Fruit fly (Drosophila melanogaster) whole organism, embryonic: ENCODE data around the gene CG10674.

Experiments
- ATbp ChIP-seq: fragments of 200-800 bp; sonication (Bioruptor generic); optimal IDR thresholded peaks from 2 replicates; lab custom pipeline; 2017; ENCODE audit warnings: missing biosample characterization, mild to moderate bottlenecking, missing genetic modification characterization, missing genetic modification reagents
- B-H1 ChIP-seq: fragments of 200-800 bp; sonication (Bioruptor generic); IDR thresholded peaks from 3 replicates; pipeline ENCODE4 v1.3.6; 2022; ENCODE audit warnings: missing biosample characterization, missing genetic modification characterization
- CG10321 ChIP-seq: fragments of 200-800 bp; sonication (Bioruptor generic); IDR thresholded peaks from 2 replicates; pipeline ENCODE4 v1.3.6; 2022; ENCODE audit warnings: missing biosample characterization, missing genetic modification characterization
- CG12071 ChIP-seq: fragments of 200-800 bp; sonication (Bioruptor generic); optimal IDR thresholded peaks from 3 replicates; lab custom pipeline; 2018; ENCODE audit warnings: missing biosample characterization, mild to moderate bottlenecking, missing genetic modification characterization
- CG14441 ChIP-seq: fragments of 200-800 bp; sonication (Bioruptor generic); IDR thresholded peaks from 2 replicates; pipeline ENCODE4 v1.3.6; 2022; ENCODE audit warnings: missing biosample characterization, missing genetic modification characterization
- CG18599 ChIP-seq: fragments of 200-800 bp; sonication (Bioruptor generic); optimal IDR thresholded peaks from 3 replicates; lab custom pipeline; 2017; ENCODE audit warnings: missing biosample characterization, missing genetic modification characterization, mild to moderate bottlenecking, moderate library complexity, missing genetic modification reagents
- CG18764 ChIP-seq: fragments of 200-800 bp; sonication (Bioruptor generic); optimal IDR thresholded peaks from 3 replicates; lab custom pipeline; 2016; ENCODE audit warnings: missing biosample characterization, missing genetic modification characterization
- CG2712 ChIP-seq: fragments of 200-800 bp; optimal IDR thresholded peaks from 3 replicates; lab custom pipeline; 2019; ENCODE audit warnings: missing biosample characterization, mild to moderate bottlenecking, missing genetic modification characterization, moderate library complexity
- CG32532 ChIP-seq: fragments of 200-800 bp; sonication (Bioruptor generic); IDR thresholded peaks from 2 replicates; pipeline ENCODE4 v1.3.6; 2022; ENCODE audit warnings: missing biosample characterization, missing genetic modification characterization
- CG6654 ChIP-seq: fragments of 200-800 bp; sonication (Bioruptor generic); optimal IDR thresholded peaks from 2 replicates; lab custom pipeline; 2017; ENCODE audit warnings: missing biosample characterization, mild to moderate bottlenecking, missing genetic modification characterization
- CG7372 ChIP-seq: fragments of 200-800 bp; sonication (Bioruptor generic); IDR thresholded peaks from 2 replicates; pipeline ENCODE4 v1.3.6; 2022; ENCODE audit warnings: missing biosample characterization, missing genetic modification characterization
- CG7987 ChIP-seq: fragments of 200-800 bp; sonication (Bioruptor generic); optimal IDR thresholded peaks from 2 replicates; lab custom pipeline; 2018; ENCODE audit warnings: missing biosample characterization, mild to moderate bottlenecking, missing genetic modification characterization, moderate library complexity
- CoRest ChIP-seq: fragments of 200-800 bp; sonication (Bioruptor generic); optimal IDR thresholded peaks from 3 replicates; lab custom pipeline; 2018; ENCODE audit warnings: missing biosample characterization, mild to moderate bottlenecking, missing genetic modification characterization, moderate library complexity
- D ChIP-seq, 2 experiments: fragments of 200-800 bp in 1 of 2; fragments of >200 bp in 1 of 2; sonication (Bioruptor generic) in 1 of 2; optimal IDR thresholded peaks; 2 replicates in 1 of 2; 3 replicates in 1 of 2; lab custom pipeline; 2017; ENCODE audit warnings: mild to moderate bottlenecking in 1 of 2, missing biosample characterization in 1 of 2, missing genetic modification characterization in 1 of 2, missing genetic modification reagents in 1 of 2
- Dp ChIP-seq: fragments of 200-800 bp; sonication (Bioruptor generic); optimal IDR thresholded peaks from 2 replicates; lab custom pipeline; 2018; ENCODE audit warnings: missing biosample characterization, mild to moderate bottlenecking, missing genetic modification characterization, moderate library complexity
- GATAe ChIP-seq: fragments of 200-800 bp; sonication (Bioruptor generic); conservative IDR thresholded peaks from 2 replicates; pipeline ENCODE4 v1.3.6; 2022; ENCODE audit warnings: missing biosample characterization, missing genetic modification characterization
- Med ChIP-seq: fragments of 200-800 bp; sonication (Bioruptor generic); peaks from one replicate; lab custom pipeline; 2016; ENCODE audit warnings: missing biosample characterization, missing genetic modification characterization, mild to moderate bottlenecking, inconsistent platforms, moderate library complexity
- Mrtf ChIP-seq: fragments of 200-800 bp; sonication (Bioruptor generic); IDR thresholded peaks from 3 replicates; pipeline ENCODE4 v1.3.6; 2022; ENCODE audit warnings: missing biosample characterization, missing genetic modification characterization
- Pdp1 ChIP-seq, 2 experiments: fragments of 200-800 bp; sonication (Bioruptor generic); optimal IDR thresholded peaks; 3 replicates each; lab custom pipeline; 2016; ENCODE audit warnings: missing biosample characterization in 2 of 2, missing genetic modification characterization in 2 of 2, mild to moderate bottlenecking in 1 of 2, moderate library complexity in 1 of 2
- Rfx ChIP-seq: fragments of 200-800 bp; sonication (Bioruptor generic); IDR thresholded peaks from 2 replicates; pipeline ENCODE4 v1.3.6; 2022; ENCODE audit warnings: missing biosample characterization, missing genetic modification characterization
- Sox102F ChIP-seq: fragments of 200-800 bp; sonication (Bioruptor generic); optimal IDR thresholded peaks from 2 replicates; lab custom pipeline; 2018; ENCODE audit warnings: missing biosample characterization, mild to moderate bottlenecking, missing genetic modification characterization, moderate library complexity
- ap ChIP-seq: fragments of 200-800 bp; sonication (Bioruptor generic); IDR thresholded peaks from 2 replicates; pipeline ENCODE4 v1.3.6; 2022; ENCODE audit warnings: missing biosample characterization, missing genetic modification characterization
- bbx ChIP-seq: fragments of 200-800 bp; sonication (Bioruptor generic); IDR thresholded peaks from 2 replicates; pipeline ENCODE4 v1.3.6; 2022; ENCODE audit warnings: missing biosample characterization, missing genetic modification characterization; ENCODE audit not compliant: partially characterized antibody
- bcd ChIP-seq: fragments of 200-800 bp; sonication (Bioruptor generic); optimal IDR thresholded peaks from 2 replicates; lab custom pipeline; 2017; ENCODE audit warnings: missing biosample characterization, mild to moderate bottlenecking, missing genetic modification characterization
- caup ChIP-seq: fragments of 200-800 bp; sonication (Bioruptor generic); optimal IDR thresholded peaks from 3 replicates; lab custom pipeline; 2017; ENCODE audit warnings: missing biosample characterization, mild to moderate bottlenecking, missing genetic modification characterization, moderate library complexity; ENCODE audit not compliant: severe bottlenecking
- ci ChIP-seq: fragments of 200-800 bp; sonication (Bioruptor generic); IDR thresholded peaks from 3 replicates; pipeline ENCODE4 v1.3.6; 2022; ENCODE audit warnings: missing biosample characterization, missing genetic modification characterization
- crol ChIP-seq: fragments of 200-800 bp; sonication (Bioruptor generic); IDR thresholded peaks from 2 replicates; pipeline ENCODE4 v1.3.6; 2022; ENCODE audit warnings: missing biosample characterization, missing genetic modification characterization
- exex ChIP-seq: fragments of 200-800 bp; sonication (Bioruptor generic); optimal IDR thresholded peaks from 4 replicates; lab custom pipeline; 2018; ENCODE audit warnings: missing biosample characterization, mild to moderate bottlenecking, missing genetic modification characterization, moderate library complexity
- grn ChIP-seq: fragments of 200-800 bp; sonication (Bioruptor generic); optimal IDR thresholded peaks from 3 replicates; lab custom pipeline; 2017; ENCODE audit warnings: missing biosample characterization, missing genetic modification characterization
- hbn ChIP-seq: fragments of 200-800 bp; sonication (Bioruptor generic); IDR thresholded peaks from 2 replicates; pipeline ENCODE4 v1.3.6; 2022; ENCODE audit warnings: missing biosample characterization, missing genetic modification characterization; ENCODE audit not compliant: partially characterized antibody
- kay ChIP-seq: fragments of 200-800 bp; sonication (Bioruptor generic); optimal IDR thresholded peaks from 2 replicates; lab custom pipeline; 2016; ENCODE audit warnings: missing biosample characterization, missing genetic modification characterization
- lab ChIP-seq: fragments of 200-800 bp; sonication (Bioruptor generic); optimal IDR thresholded peaks from 3 replicates; lab custom pipeline; 2017; ENCODE audit warnings: missing biosample characterization, missing genetic modification characterization, mild to moderate bottlenecking, moderate library complexity, missing genetic modification reagents
- otp ChIP-seq: fragments of 200-800 bp; sonication (Bioruptor generic); IDR thresholded peaks from 3 replicates; pipeline ENCODE4, ENCODE4 v1.3.6; 2022; ENCODE audit warnings: missing biosample characterization, missing genetic modification characterization
- salm ChIP-seq: fragments of 200-800 bp; sonication (Bioruptor generic); optimal IDR thresholded peaks from 2 replicates; lab custom pipeline; 2018; ENCODE audit warnings: missing biosample characterization, mild to moderate bottlenecking, missing genetic modification characterization
- sqz ChIP-seq: fragments of 200-800 bp; sonication (Bioruptor generic); optimal IDR thresholded peaks from 3 replicates; lab custom pipeline; 2018; ENCODE audit warnings: missing biosample characterization, mild to moderate bottlenecking, missing genetic modification characterization
- sr ChIP-seq: fragments of 200-800 bp; sonication (Bioruptor generic); IDR thresholded peaks from 3 replicates; pipeline ENCODE4 v1.3.6; 2022; ENCODE audit warnings: missing biosample characterization, missing genetic modification characterization
- unpg ChIP-seq: fragments of 200-800 bp; sonication (Bioruptor generic); optimal IDR thresholded peaks from 3 replicates; lab custom pipeline; 2018; ENCODE audit warnings: missing biosample characterization, mild to moderate bottlenecking, missing genetic modification characterization, moderate library complexity

Gene CG10674

DNA sequence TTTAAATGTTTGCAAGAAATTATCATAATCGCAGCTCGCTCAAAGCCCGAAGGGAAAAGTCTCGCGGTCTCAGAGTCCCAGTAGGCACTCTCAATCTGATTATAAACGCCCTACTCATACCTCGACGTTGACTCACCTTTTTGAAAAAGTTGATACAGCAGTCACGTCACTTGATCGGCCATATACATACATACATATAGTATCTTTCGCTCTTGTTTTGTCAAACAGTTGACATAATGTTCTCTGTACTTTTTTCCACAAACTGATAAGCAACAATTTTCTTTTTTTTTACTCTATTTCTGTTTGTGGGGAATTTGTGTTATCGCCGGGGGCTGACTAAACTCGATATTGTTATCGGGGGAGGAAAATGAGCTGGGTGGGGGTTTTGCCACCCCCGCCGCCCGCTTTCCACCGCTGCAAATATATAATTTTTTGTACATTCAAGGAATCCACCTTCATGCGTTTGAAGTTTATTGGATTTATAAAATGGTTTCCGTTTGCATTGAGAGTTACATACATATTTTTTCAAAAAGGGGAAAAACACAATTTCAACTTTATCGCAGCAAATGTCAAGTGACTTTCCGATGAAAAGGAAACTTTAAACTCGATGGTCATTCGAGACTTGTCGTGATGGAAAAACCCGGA is 45.0 kb upstream of the CG10674 start (continued):
- TF ChIP-seq crol (GFP tag; lab: Robert Waterston, UW): peak; percentile 70
- 0 out of 2 replicates have a peak, but pooled peaks have one; percentile 47 for TF ChIP-seq GATAe
- no peak for TF ChIP-seq CG18764 (GFP tag; lab: Kevin White, UChicago)
- TF ChIP-seq Pdp1 (GFP tag; optimal IDR thresholded peaks at IDR 0.05; lab: Kevin White, UChicago): peak in 1 of 2 experiments; percentile 52
- TF ChIP-seq exex: peak; percentile 16
- TF ChIP-seq lab (GFP tag; lab: Kevin White, UChicago): peak; percentile 16
- peak; percentile 5 for TF ChIP-seq caup (GFP tag; lab: Kevin White, UChicago)
- peak; percentile 24 for TF ChIP-seq grn (GFP tag; lab: Kevin White, UChicago)
- no peak for TF ChIP-seq D (optimal IDR thresholded peaks at IDR 0.05; lab: Kevin White, UChicago)
- no peak for TF ChIP-seq D (GFP tag; optimal IDR thresholded peaks at IDR 0.05; lab: Kevin White, UChicago)
- TF ChIP-seq salm (tag; lab: Kevin White, UChicago): no peak

dm6 chr3L:5180179-5180578 is 44.1 kb upstream of the CG10674 start:
- TF ChIP-seq CG2712: no peak
- 0 out of 2 replicates have a peak, but pooled peaks have one; percentile 25 for TF ChIP-seq ap (GFP tag; lab: Robert Waterston, UW)
- 0 out of 2 replicates have a peak, but pooled peaks have one; percentile 30 for TF ChIP-seq CG32532 (GFP tag; lab: Robert Waterston, UW)
- no peak for TF ChIP-seq bcd (GFP tag; lab: Kevin White, UChicago)
- TF ChIP-seq hbn: no peak
- TF ChIP-seq CG10321: peak; percentile 57; the same call in 1 of the 2 replicates
- 0 out of 3 replicates have a peak, but pooled peaks have one; percentile 24 for TF ChIP-seq otp (GFP tag; lab: Robert Waterston, UW)
- TF ChIP-seq CoRest (tag; lab: Kevin White, UChicago): peak; percentile 4
- peak; percentile 8 for TF ChIP-seq CG12071 (GFP tag; lab: Kevin White, UChicago)
- peak; percentile 2 for TF ChIP-seq ATbp (GFP tag; lab: Kevin White, UChicago)
- peak; percentile 35 for TF ChIP-seq CG7987 (GFP tag; lab: Kevin White, UChicago)
- 0 out of 3 replicates have a peak, but pooled peaks have one; percentile 5 for TF ChIP-seq Mrtf (GFP tag; lab: Robert Waterston, UW)
- no peak for TF ChIP-seq B-H1 (GFP tag; lab: Robert Waterston, UW)
- TF ChIP-seq Dp (GFP tag; lab: Kevin White, UChicago): no peak
- TF ChIP-seq Med: peak; percentile 60
- TF ChIP-seq CG6654 (GFP tag; lab: Kevin White, UChicago): no peak
- TF ChIP-seq kay (GFP tag; lab: Kevin White, UChicago): peak; percentile 4
- TF ChIP-seq CG14441 (GFP tag; lab: Robert Waterston, UW): peak; percentile 28; the same call in 1 of the 2 replicates
- TF ChIP-seq bbx (GFP tag; lab: Robert Waterston, UW): 0 out of 2 replicates have a peak, but pooled peaks have one; percentile 32
- TF ChIP-seq Rfx (GFP tag; lab: Robert Waterston, UW): peak; percentile 28; the same call in 1 of the 2 replicates
- peak; percentile 14 for TF ChIP-seq Sox102F (GFP tag; lab: Kevin White, UChicago)
- peak; percentile 39 for TF ChIP-seq CG7372 (GFP tag; lab: Robert Waterston, UW)
- TF ChIP-seq CG18599 (GFP tag; lab: Kevin White, UChicago): peak; percentile 34
- TF ChIP-seq lab (GFP tag; lab: Kevin White, UChicago): peak; percentile 22
- 0 out of 3 replicates have a peak, but pooled peaks have one; percentile 42 for TF ChIP-seq ci (GFP tag; lab: Robert Waterston, UW)
- TF ChIP-seq sqz (GFP tag; lab: Kevin White, UChicago): peak; percentile 31
- TF ChIP-seq sr (GFP tag; lab: Robert Waterston, UW): peak; percentile 63; the same call in 2 of the 3 replicates
- TF ChIP-seq unpg (GFP tag; lab: Kevin White, UChicago): peak; percentile 8
